Worm (Caenorhabditis elegans): ENCODE data around the gene nhr-212.

DNA sequence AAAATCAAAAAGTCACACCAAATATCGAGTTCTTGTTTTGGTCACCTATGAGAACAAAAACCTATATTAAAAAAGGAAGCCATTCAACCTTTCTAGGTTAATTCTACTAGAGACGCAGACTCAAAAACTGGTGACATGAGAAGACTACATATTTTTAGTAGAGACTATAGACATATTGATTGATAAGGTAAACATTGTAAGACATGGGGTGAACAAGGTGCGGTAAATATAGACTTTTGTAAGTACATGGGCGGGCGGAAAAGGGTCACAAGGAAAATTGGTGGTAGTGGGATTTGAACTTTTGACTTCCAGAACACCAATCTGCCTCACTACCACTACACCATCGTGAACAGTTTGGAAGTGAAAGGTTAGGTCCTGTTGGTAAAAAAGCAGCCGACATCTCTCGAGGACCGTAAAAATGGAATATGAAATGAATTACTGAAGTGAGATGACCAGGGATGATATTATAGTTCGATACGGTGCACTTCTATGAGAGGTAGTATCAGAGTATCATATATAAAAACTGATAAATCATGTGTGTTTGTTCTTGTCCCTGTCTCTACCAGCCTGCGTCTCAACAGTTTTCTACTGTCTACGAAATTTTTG, at the start of gene nhr-212:
- no peak for TF ChIP-seq him-1 (tag; optimal IDR thresholded peaks at IDR 0.05)
- TF ChIP-seq W03F9.2 (tag; optimal IDR thresholded peaks at IDR 0.05) = no peak
- TF ChIP-seq dao-5 (tag; optimal IDR thresholded peaks at IDR 0.05) = no peak
